Worm (Caenorhabditis elegans): ENCODE measurements around the gene F36H5.10.

- TF ChIP-seq him-1 (tag; optimal IDR thresholded peaks at IDR 0.05) (no peak), dao-5 (tag; optimal IDR thresholded peaks at IDR 0.05) (no peak)
Observed at ce11 chrII:1738844-1739243, 18.3 kb upstream of the F36H5.10 start, which contains the start of the genes irld-9 and irld-33.

All from whole organism, L4/young adult.